Worm (Caenorhabditis elegans) whole organism, L4/young adult: ENCODE measurements around the gene plr-1.

Experiments used
- W03F9.2 ChIP-seq: fragments of 150-350 bp; optimal IDR thresholded peaks from 2 replicates; lab custom pipeline; 2014; ENCODE audit warnings: missing biosample characterization, missing genetic modification characterization
- him-1 ChIP-seq: sonication (generic microtip); optimal IDR thresholded peaks from 2 replicates; lab custom pipeline; 2016; ENCODE audit warnings: missing genotype, missing genetic modification reagents, missing genetic modification characterization, missing compliant biosample characterization

- TF ChIP-seq him-1 (tag; lab: Kevin White, UChicago): no peak
- no peak for TF ChIP-seq W03F9.2
Measured at ce11 chrIII:11502753-11503152, 46.1 kb downstream of the plr-1 start, which contains the start of gene tin-10.
